Worm (Caenorhabditis elegans): ENCODE measurements around the gene C44H4.8.

ce11 chrX:14559519-14560296 is 35.2 kb upstream of the C44H4.8 start:
- no peak for TF ChIP-seq efl-3 (GFP tag; optimal IDR thresholded peaks at IDR 0.05)
- TF ChIP-seq nhr-11 (tag; optimal IDR thresholded peaks at IDR 0.05): no peak
- TF ChIP-seq elt-2 (tag; optimal IDR thresholded peaks at IDR 0.05): no peak
- no peak for TF ChIP-seq skn-1 (tag; optimal IDR thresholded peaks at IDR 0.05)
- TF ChIP-seq mdl-1 (tag; optimal IDR thresholded peaks at IDR 0.05): no peak
- TF ChIP-seq jun-1 (tag; optimal IDR thresholded peaks at IDR 0.05): no peak
- no peak for TF ChIP-seq nhr-77 (tag; optimal IDR thresholded peaks at IDR 0.05)
- TF ChIP-seq lsy-2 (tag; optimal IDR thresholded peaks at IDR 0.05): no peak
- no peak for TF ChIP-seq snpc-4 (tag; optimal IDR thresholded peaks at IDR 0.05)
- no peak for TF ChIP-seq lir-3 (tag; optimal IDR thresholded peaks at IDR 0.05; ENCODE audit: poor library complexity)

Data from whole organism, L1 larva.